Worm (Caenorhabditis elegans) whole organism, late embryonic: Measurements from ENCODE around the gene C17H11.1.

Experiments used
- C08G9.2 ChIP-seq: sonication (generic microtip); optimal IDR thresholded peaks from 2 replicates; lab custom pipeline; 2016; ENCODE audit warnings: mild to moderate bottlenecking, missing genetic modification characterization, moderate library complexity, missing compliant biosample characterization
- K09A11.1 ChIP-seq: sonication (generic microtip); optimal IDR thresholded peaks from 2 replicates; lab custom pipeline; 2017; ENCODE audit warnings: antibody characterized with exemption, mild to moderate bottlenecking, missing genetic modification characterization, missing compliant biosample characterization; ENCODE audit not compliant: insufficient read depth
- T23F11.4 ChIP-seq: fragments of 200-800 bp; sonication (Bioruptor generic); optimal IDR thresholded peaks from 2 replicates; lab custom pipeline; 2018; ENCODE audit warnings: mild to moderate bottlenecking, missing genetic modification characterization, missing compliant biosample characterization
- ahr-1 ChIP-seq: sonication (generic microtip); optimal IDR thresholded peaks from 2 replicates; lab custom pipeline; 2016; ENCODE audit warnings: missing genetic modification characterization, missing compliant biosample characterization
- ama-1 ChIP-seq: fragments of 150-350 bp; optimal IDR thresholded peaks from 2 replicates; lab custom pipeline; 2014
- ceh-14 ChIP-seq: sonication (generic microtip); optimal IDR thresholded peaks from 2 replicates; lab custom pipeline; 2016; ENCODE audit warnings: missing genotype, missing genetic modification characterization, missing compliant biosample characterization
- ceh-18 ChIP-seq: sonication (generic microtip); optimal IDR thresholded peaks from 2 replicates; lab custom pipeline; 2016; ENCODE audit warnings: missing genetic modification characterization, missing compliant biosample characterization
- ceh-19 ChIP-seq: fragments of 200-800 bp; sonication (Bioruptor generic); optimal IDR thresholded peaks from 2 replicates; lab custom pipeline; 2018; ENCODE audit warnings: mild to moderate bottlenecking, missing genetic modification characterization, missing compliant biosample characterization
- ceh-22 ChIP-seq: sonication (generic microtip); optimal IDR thresholded peaks from 2 replicates; lab custom pipeline; 2017; ENCODE audit warnings: missing biosample characterization, missing genetic modification characterization
- ceh-24 ChIP-seq: sonication (generic microtip); optimal IDR thresholded peaks from 2 replicates; lab custom pipeline; 2016; ENCODE audit warnings: mild to moderate bottlenecking, missing genetic modification characterization, missing compliant biosample characterization
- ceh-30 ChIP-seq: fragments of 150-350 bp; optimal IDR thresholded peaks from 2 replicates; lab custom pipeline; 2014; ENCODE audit warnings: missing biosample characterization, missing genetic modification characterization
- ceh-31 ChIP-seq: sonication (generic microtip); optimal IDR thresholded peaks from 2 replicates; lab custom pipeline; 2016; ENCODE audit warnings: missing genetic modification characterization, missing compliant biosample characterization
- ceh-48 ChIP-seq: sonication (generic microtip); optimal IDR thresholded peaks from 2 replicates; lab custom pipeline; 2016; ENCODE audit warnings: missing genetic modification characterization, inconsistent platforms, missing compliant biosample characterization
- ceh-6 ChIP-seq: fragments of 200-800 bp; sonication (Bioruptor generic); optimal IDR thresholded peaks from 2 replicates; lab custom pipeline; 2018; ENCODE audit warnings: mild to moderate bottlenecking, missing genetic modification characterization, missing compliant biosample characterization
- ceh-9 ChIP-seq: sonication (generic microtip); optimal IDR thresholded peaks from 2 replicates; lab custom pipeline; 2016; ENCODE audit warnings: mild to moderate bottlenecking, missing genetic modification characterization, inconsistent platforms, missing compliant biosample characterization
- dve-1 ChIP-seq: sonication (generic microtip); optimal IDR thresholded peaks from 2 replicates; lab custom pipeline; 2017; ENCODE audit warnings: antibody characterized with exemption, mild to moderate bottlenecking, missing genetic modification characterization, missing compliant biosample characterization
- elt-2 ChIP-seq: sonication (generic microtip); optimal IDR thresholded peaks from 2 replicates; lab custom pipeline; 2016; ENCODE audit warnings: missing genetic modification reagents, missing genetic modification characterization, missing compliant biosample characterization
- elt-4 ChIP-seq: sonication (generic microtip); optimal IDR thresholded peaks from 2 replicates; lab custom pipeline; 2016; ENCODE audit warnings: missing genetic modification characterization, missing compliant biosample characterization
- ets-4 ChIP-seq: sonication (generic microtip); optimal IDR thresholded peaks from 2 replicates; lab custom pipeline; 2016; ENCODE audit warnings: missing genetic modification characterization, missing compliant biosample characterization
- fax-1 ChIP-seq: sonication (generic microtip); optimal IDR thresholded peaks from 2 replicates; lab custom pipeline; 2016; ENCODE audit warnings: missing genotype, missing genetic modification characterization, missing compliant biosample characterization
- hlh-13 ChIP-seq: fragments of 200-800 bp; sonication (Bioruptor generic); optimal IDR thresholded peaks from 2 replicates; lab custom pipeline; 2018; ENCODE audit warnings: mild to moderate bottlenecking, missing genetic modification characterization, missing compliant biosample characterization
- hlh-30 ChIP-seq: sonication (generic microtip); optimal IDR thresholded peaks from 2 replicates; lab custom pipeline; 2017; ENCODE audit warnings: antibody characterized with exemption, missing genetic modification characterization, missing compliant biosample characterization; ENCODE audit not compliant: insufficient read depth
- hlh-8 ChIP-seq: sonication (generic microtip); optimal IDR thresholded peaks from 2 replicates; lab custom pipeline; 2016; ENCODE audit warnings: missing genotype, missing genetic modification characterization, missing compliant biosample characterization
- lim-6 ChIP-seq: sonication (generic microtip); optimal IDR thresholded peaks from 2 replicates; lab custom pipeline; 2016; ENCODE audit warnings: missing genetic modification characterization, missing compliant biosample characterization
- lin-11 ChIP-seq: fragments of 200-800 bp; sonication (Bioruptor generic); optimal IDR thresholded peaks from 2 replicates; lab custom pipeline; 2018; ENCODE audit warnings: mild to moderate bottlenecking, missing genetic modification characterization, missing compliant biosample characterization
- mec-3 ChIP-seq: sonication (generic microtip); optimal IDR thresholded peaks from 2 replicates; lab custom pipeline; 2016; ENCODE audit warnings: borderline replicate concordance, missing genetic modification characterization, missing compliant biosample characterization
- nfya-1 ChIP-seq: sonication (generic microtip); optimal IDR thresholded peaks from 2 replicates; lab custom pipeline; 2017; ENCODE audit warnings: missing genetic modification characterization, mild to moderate bottlenecking, missing compliant biosample characterization, antibody characterized with exemption, moderate library complexity
- nhr-232 ChIP-seq: sonication (generic microtip); optimal IDR thresholded peaks from 2 replicates; lab custom pipeline; 2016; ENCODE audit warnings: missing genetic modification characterization, missing compliant biosample characterization
- pax-1 ChIP-seq: fragments of 150-350 bp; optimal IDR thresholded peaks from 2 replicates; lab custom pipeline; 2014; ENCODE audit warnings: missing biosample characterization, missing genetic modification characterization
- pqm-1 ChIP-seq: sonication (generic microtip); optimal IDR thresholded peaks from 2 replicates; lab custom pipeline; 2016; ENCODE audit warnings: missing genetic modification characterization, missing compliant biosample characterization
- pros-1 ChIP-seq: fragments of 150-350 bp; optimal IDR thresholded peaks from 2 replicates; lab custom pipeline; 2014; ENCODE audit warnings: missing biosample characterization, missing genetic modification reagents, missing genetic modification characterization
- rnt-1 ChIP-seq: sonication (generic microtip); optimal IDR thresholded peaks from 2 replicates; lab custom pipeline; 2016; ENCODE audit warnings: missing genetic modification characterization, missing compliant biosample characterization
- sdc-2 ChIP-seq: sonication (generic microtip); optimal IDR thresholded peaks from 2 replicates; lab custom pipeline; 2016; ENCODE audit warnings: missing genotype, missing genetic modification characterization, missing compliant biosample characterization
- sox-4 ChIP-seq: sonication (generic microtip); optimal IDR thresholded peaks from 2 replicates; lab custom pipeline; 2017; ENCODE audit warnings: mild to moderate bottlenecking, missing genetic modification characterization, inconsistent platforms, missing compliant biosample characterization
- tbx-2 ChIP-seq: sonication (generic microtip); optimal IDR thresholded peaks from 2 replicates; lab custom pipeline; 2016; ENCODE audit warnings: missing genetic modification characterization, missing compliant biosample characterization
- ttx-3 ChIP-seq: sonication (generic microtip); optimal IDR thresholded peaks from 2 replicates; lab custom pipeline; 2016; ENCODE audit warnings: missing genetic modification reagents, missing genetic modification characterization, missing compliant biosample characterization
- unc-3 ChIP-seq, 2 experiments: fragments of 200-800 bp in 1 of 2; sonication (Bioruptor generic) in 1 of 2; sonication (generic microtip) in 1 of 2; conservative IDR thresholded peaks in 1 of 2; optimal IDR thresholded peaks in 1 of 2; 2 replicates each; pipeline versions ENCODE4 v1.3.6 to Lab custom; 2016 to 2022; ENCODE audit warnings: missing compliant biosample characterization in 2 of 2, missing genetic modification characterization in 2 of 2, missing genetic modification reagents in 1 of 2
- unc-42 ChIP-seq: sonication (generic microtip); optimal IDR thresholded peaks from 2 replicates; lab custom pipeline; 2016; ENCODE audit warnings: missing genotype, missing genetic modification characterization, missing compliant biosample characterization
- unc-55 ChIP-seq: sonication (generic microtip); optimal IDR thresholded peaks from 2 replicates; lab custom pipeline; 2017; ENCODE audit warnings: missing biosample characterization, missing genetic modification reagents, missing genetic modification characterization

C17H11.1 gene

DNA sequence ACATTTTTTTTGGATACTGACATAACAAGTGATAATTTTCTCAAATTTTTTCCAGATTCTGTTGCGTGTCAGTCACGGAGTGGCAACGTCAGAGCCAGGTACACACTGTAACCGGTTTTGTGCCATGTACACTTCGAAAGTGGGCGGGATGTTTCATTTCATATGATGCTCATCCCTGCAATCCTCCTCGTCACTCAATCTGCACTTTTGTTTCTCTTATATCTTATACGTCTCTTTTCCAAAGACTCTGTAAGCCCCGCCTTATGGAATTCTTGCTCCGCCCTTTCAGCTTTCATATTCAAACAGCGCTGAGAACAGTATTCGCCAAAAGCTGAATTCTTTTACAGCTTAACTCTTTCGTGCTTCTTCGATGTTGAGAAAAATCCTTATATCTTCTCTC lies 34.6 kb upstream of the C17H11.1 start, which contains the start of gene C02B8.3:
Gene C02B8.3, plus strand, starts transcription at position 301 of the 400 bp plus-strand sequence.
- TF ChIP-seq hlh-8 (tag; lab: Kevin White, UChicago) (no peak), T23F11.4 (GFP tag; lab: Kevin White, UChicago) (no peak), hlh-13 (GFP tag; lab: Kevin White, UChicago) (no peak), ceh-31 (no peak), tbx-2 (no peak)

DNA sequence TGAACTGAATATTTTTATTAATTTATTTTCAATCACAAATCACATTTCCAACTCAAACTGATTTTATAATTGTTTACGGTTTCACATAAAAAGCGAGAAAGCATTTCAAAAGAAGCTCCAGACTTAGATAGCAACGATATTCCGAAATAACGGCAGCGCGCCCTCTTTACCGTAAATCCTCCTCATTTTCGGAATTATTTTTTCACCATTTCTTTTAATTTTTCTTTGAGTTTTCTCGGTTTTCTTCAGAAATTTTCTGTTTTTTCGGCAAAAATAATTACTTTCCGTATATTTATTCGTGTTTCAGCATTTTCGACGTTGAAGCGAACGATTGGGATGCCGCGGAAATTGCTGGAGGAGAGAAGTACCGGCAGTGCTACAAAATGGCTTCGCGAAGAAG lies 26.3 kb upstream of the C17H11.1 start, which contains the start of gene C02B8.1:
Gene C02B8.1, plus strand, starts transcription at position 301 of the 400 bp plus-strand sequence.
- TF ChIP-seq hlh-8 (tag; lab: Kevin White, UChicago) (no peak), sox-4 (tag; lab: Kevin White, UChicago) (no peak), ceh-9 (tag; lab: Kevin White, UChicago) (no peak), lin-11 (tag; lab: Kevin White, UChicago) (no peak), fax-1 (no peak), ahr-1 (tag; lab: Kevin White, UChicago) (no peak), ama-1 (lab: Kevin White, UChicago) (no peak), tbx-2 (no peak), nhr-232 (no peak), rnt-1 (tag; lab: Kevin White, UChicago) (no peak), unc-55 (no peak), ets-4 (tag; lab: Kevin White, UChicago) (no peak), hlh-30 (no peak), unc-42 (tag; lab: Kevin White, UChicago) (no peak), ceh-18 (tag; lab: Kevin White, UChicago) (no peak), ceh-14 (tag; lab: Kevin White, UChicago) (no peak), ceh-22 (tag; lab: Kevin White, UChicago) (no peak), dve-1 (tag; lab: Kevin White, UChicago) (no peak), ceh-30 (tag; lab: Kevin White, UChicago) (no peak), pax-1 (tag; lab: Kevin White, UChicago) (no peak)

DNA sequence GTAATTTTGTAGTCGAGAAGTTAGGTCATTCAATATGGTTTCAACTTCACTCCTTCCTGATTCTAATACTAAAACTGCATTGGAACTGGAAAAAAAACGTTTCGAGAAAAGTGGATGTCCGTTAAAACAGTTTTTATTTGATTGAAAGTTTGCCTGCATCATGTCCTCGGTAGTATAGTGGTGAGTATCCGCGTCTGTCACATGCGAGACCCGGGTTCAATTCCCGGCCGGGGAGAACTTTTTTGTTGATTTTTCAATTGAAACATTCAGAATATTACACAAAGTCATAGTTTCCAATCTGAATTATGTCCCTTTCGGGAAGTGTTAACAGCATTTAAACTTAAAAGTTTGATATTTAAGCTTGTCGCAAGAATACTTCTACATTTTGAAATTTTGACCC lies 24.7 kb upstream of the C17H11.1 start:
- TF ChIP-seq ahr-1 (tag; lab: Kevin White, UChicago) (no peak), tbx-2 (no peak), ttx-3 (tag; lab: Kevin White, UChicago) (no peak)
- TF ChIP-seq, all 69 proteins: peak for 0

DNA sequence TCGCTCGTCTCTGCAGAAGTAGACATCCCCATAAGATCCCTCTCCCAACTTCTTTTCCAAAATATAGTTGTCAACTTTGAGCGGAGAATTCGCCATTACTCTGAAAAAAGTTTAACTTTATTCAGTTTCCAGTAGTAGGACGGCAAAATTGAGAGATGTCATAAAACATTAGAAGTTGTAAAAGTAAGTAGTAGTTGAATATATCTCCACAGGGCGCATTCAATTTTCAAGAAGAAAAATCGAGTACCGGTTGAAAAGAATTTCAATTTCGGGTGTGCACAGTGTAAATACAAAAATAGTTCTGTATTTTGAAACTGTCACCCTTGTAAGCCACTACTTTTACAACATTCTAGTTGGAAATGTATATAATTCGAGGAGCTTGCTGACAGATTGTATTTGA lies 23.1 kb upstream of the C17H11.1 start, which contains the start of gene F22F1.2:
Gene F22F1.2, minus strand, starts transcription at position 101 of the 400 bp plus-strand sequence.
- TF ChIP-seq K09A11.1 (no peak), sdc-2 (tag; lab: Kevin White, UChicago) (no peak), elt-2 (tag; lab: Kevin White, UChicago) (no peak), lim-6 (tag; lab: Kevin White, UChicago) (no peak), ceh-18 (tag; lab: Kevin White, UChicago) (no peak)
- TF ChIP-seq, all 69 proteins: peak for 0

DNA sequence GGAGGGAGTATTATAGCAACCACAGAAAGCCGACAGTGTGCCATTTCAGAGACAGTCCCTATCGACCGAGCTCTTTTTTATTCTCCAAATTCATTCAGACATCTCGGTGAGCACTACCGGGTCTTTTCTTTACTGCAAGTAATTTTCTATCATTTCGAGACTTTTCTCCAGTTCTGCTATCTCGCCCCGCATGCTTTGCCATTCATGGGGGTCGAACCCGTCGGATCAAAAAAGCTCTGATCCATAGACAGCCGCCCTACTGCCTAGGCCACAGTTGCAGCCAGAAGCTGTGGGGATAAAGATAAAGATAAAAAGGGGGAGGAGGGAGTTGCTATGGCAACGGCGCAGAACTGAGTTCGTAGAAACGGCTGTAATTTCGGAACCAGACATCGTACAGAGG lies 22.3 kb upstream of the C17H11.1 start:
- TF ChIP-seq unc-3 (GFP tag; conservative IDR thresholded peaks at IDR 0.05; lab: Robert Waterston, UW) (no peak), unc-3 (tag; optimal IDR thresholded peaks at IDR 0.05; lab: Kevin White, UChicago) (no peak), pros-1 (no peak), T23F11.4 (GFP tag; lab: Kevin White, UChicago) (no peak), C08G9.2 (tag; lab: Kevin White, UChicago) (no peak), ceh-24 (tag; lab: Kevin White, UChicago) (no peak), ceh-22 (tag; lab: Kevin White, UChicago) (no peak), ceh-48 (no peak), ceh-6 (no peak), fax-1 (no peak), elt-4 (tag; lab: Kevin White, UChicago) (no peak), sox-4 (tag; lab: Kevin White, UChicago) (no peak), hlh-8 (tag; lab: Kevin White, UChicago) (no peak), pqm-1 (tag; lab: Kevin White, UChicago) (no peak), ttx-3 (tag; lab: Kevin White, UChicago) (no peak), mec-3 (tag; lab: Kevin White, UChicago) (no peak), K09A11.1 (no peak), nfya-1 (no peak), ceh-19 (GFP tag; lab: Kevin White, UChicago) (no peak)
